Fruit fly (Drosophila melanogaster): ENCODE data around the gene grp.

DNA sequence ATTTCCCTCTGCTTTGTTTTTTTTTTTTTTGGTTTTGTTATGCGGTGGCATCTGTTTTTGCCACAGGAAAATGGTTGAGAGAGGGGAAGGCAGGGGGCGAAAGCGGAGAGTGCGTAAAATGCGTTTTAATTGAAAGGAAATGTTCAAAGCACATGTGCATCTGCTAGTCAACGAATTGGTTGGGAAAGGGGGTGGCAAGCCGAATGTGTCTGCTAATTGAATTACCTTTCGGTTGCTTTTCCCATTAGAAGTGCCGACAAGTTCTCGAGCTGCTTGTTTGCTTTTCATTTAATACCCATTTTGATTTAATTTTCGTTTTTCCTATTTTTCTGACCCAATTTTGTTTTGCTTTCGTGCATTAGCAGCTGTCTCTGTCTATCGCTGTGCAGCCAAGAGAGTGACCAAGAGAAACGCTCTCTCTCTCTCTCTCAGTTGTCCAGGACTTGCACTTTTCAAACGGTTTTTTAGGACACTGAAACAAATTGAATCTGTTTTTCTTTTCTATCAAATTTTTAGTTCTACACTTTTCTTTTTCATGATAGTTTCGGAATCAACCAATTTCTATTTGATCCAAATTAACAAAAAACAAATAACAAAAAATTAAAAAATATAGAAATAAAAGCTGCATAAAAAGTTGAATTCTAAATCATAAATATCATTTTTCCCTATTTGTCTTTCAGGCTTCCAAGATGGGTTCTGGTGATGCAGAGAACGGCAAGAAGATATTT lies 38.8 kb downstream of the grp start:
- TF ChIP-seq CG3032 (tag; optimal IDR thresholded peaks at IDR 0.05) (no peak), CG3919 (GFP tag; optimal IDR thresholded peaks at IDR 0.05) (no peak), Smox (GFP tag; optimal IDR thresholded peaks at IDR 0.05) (no peak), CG16779 (tag; optimal IDR thresholded peaks at IDR 0.05) (no peak), Hr39 (GFP tag; optimal IDR thresholded peaks at IDR 0.05) (no peak)

Measured in whole organism, prepupa.